Worm (Caenorhabditis elegans) whole organism, midembryonic: ENCODE results near the gene lgc-45.

Source experiments
- flt-1 ChIP-seq: fragments of 200-800 bp; sonication (Bioruptor generic); IDR thresholded peaks from 2 replicates; pipeline ENCODE4 v1.3.6; 2022; ENCODE audit warnings: missing genetic modification characterization, missing compliant biosample characterization
- klf-2 ChIP-seq: fragments of 200-800 bp; sonication (Bioruptor generic); conservative IDR thresholded peaks from 2 replicates; pipeline ENCODE4 v1.3.6; 2022; ENCODE audit warnings: missing genetic modification reagents, missing genetic modification characterization, missing compliant biosample characterization
- med-1 ChIP-seq: sonication (generic microtip); optimal IDR thresholded peaks from 2 replicates; lab custom pipeline; 2017; ENCODE audit warnings: missing genetic modification characterization, mild to moderate bottlenecking, missing compliant biosample characterization, antibody characterized with exemption, missing genetic modification reagents; ENCODE audit not compliant: insufficient read depth

DNA sequence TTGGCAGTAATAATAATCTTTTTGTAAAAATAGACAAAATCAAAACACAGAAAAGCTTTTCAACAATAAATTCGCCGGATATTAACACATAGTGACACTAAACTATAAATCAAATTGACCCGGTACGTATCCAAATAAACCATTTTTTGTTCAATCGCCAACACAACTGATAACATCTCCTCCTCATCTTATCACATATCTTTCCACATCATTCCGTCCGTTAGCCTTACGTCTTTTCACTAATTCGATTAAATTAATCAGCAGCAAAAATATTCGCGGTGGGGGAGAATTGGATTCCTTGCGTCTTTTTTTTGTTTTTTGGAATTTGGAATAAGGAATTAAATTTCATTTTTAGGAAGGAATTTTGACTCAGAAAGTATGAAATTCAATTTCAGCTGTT is 688 bp upstream of the lgc-45 start:
- TF ChIP-seq med-1 (GFP tag; lab: Kevin White, UChicago) (no peak), flt-1 (no peak), klf-2 (no peak)
